Worm (Caenorhabditis elegans): Measurements from ENCODE around the gene sre-51.

Gene sre-51

DNA sequence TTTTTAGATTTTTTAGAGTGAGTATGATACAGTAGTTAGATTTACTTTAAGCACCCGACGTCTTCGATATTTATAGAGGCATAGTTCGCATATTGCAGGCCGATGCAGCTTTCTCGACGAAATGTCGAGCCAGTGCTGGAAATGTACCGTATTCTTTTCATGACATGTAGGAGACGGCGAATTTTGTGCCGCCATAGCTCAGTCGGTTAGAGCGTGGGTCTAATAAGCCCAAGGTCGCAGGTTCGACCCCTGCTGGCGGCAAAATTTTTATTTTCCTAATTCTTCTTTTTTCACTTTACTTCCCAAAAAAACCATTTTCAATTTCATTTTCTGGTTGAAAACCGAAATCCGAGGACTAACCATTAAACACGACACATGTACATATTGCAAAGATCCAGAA lies 50.6 kb downstream of the sre-51 start (continued):
- TF ChIP-seq F23B12.7 (tag; optimal IDR thresholded peaks at IDR 0.05; ENCODE audit: insufficient read depth) (peak; percentile 56), egrh-3 (GFP tag; IDR thresholded peaks at IDR 0.05) (no peak), nhr-80 (tag; optimal IDR thresholded peaks at IDR 0.05) (no peak), snpc-4 (GFP tag; optimal IDR thresholded peaks at IDR 0.05) (no peak), snpc-4 (tag; optimal IDR thresholded peaks at IDR 0.05) (peak in 1 of 4 experiments; percentile 33), C06A6.2 (GFP tag; conservative IDR thresholded peaks at IDR 0.05) (no peak), D2030.7 (GFP tag; IDR thresholded peaks at IDR 0.05) (peak; percentile 67), zfh-2 (GFP tag; conservative IDR thresholded peaks at IDR 0.05) (no peak)

All from whole organism, young adult.